Worm (Caenorhabditis elegans) whole organism, L3 larva: ENCODE results near the gene C18D11.3.

Experiments used
- ama-1 ChIP-seq: fragments of 150-350 bp; optimal IDR thresholded peaks from 2 replicates; lab custom pipeline; 2018
- ceh-28 ChIP-seq: fragments of 150-350 bp; optimal IDR thresholded peaks from 2 replicates; lab custom pipeline; 2014; ENCODE audit warnings: missing biosample characterization, missing genetic modification reagents, missing genetic modification characterization
- egl-27 ChIP-seq: sonication (generic microtip); optimal IDR thresholded peaks from 4 replicates; lab custom pipeline; 2017; ENCODE audit warnings: missing biosample characterization, missing genetic modification reagents, missing genetic modification characterization
- elt-3 ChIP-seq, 3 experiments: fragments of 150-350 bp in 1 of 3; sonication (generic microtip) in 2 of 3; optimal IDR thresholded peaks; 2 replicates in 2 of 3; 4 replicates in 1 of 3; lab custom pipeline; 2014 to 2017; ENCODE audit warnings: missing biosample characterization in 3 of 3, missing genetic modification characterization in 3 of 3
- fkh-10 ChIP-seq: sonication (generic microtip); optimal IDR thresholded peaks from 2 replicates; lab custom pipeline; 2017; ENCODE audit warnings: missing biosample characterization, missing genetic modification reagents, missing genetic modification characterization
- lin-39 ChIP-seq: fragments of 150-350 bp; optimal IDR thresholded peaks from 2 replicates; lab custom pipeline; 2018; ENCODE audit warnings: missing biosample characterization, missing genetic modification reagents, missing genetic modification characterization
- nfya-1 ChIP-seq: sonication (generic microtip); optimal IDR thresholded peaks from 2 replicates; lab custom pipeline; 2017; ENCODE audit warnings: missing genetic modification characterization, mild to moderate bottlenecking, missing compliant biosample characterization, antibody characterized with exemption, moderate library complexity; ENCODE audit not compliant: insufficient read depth
- nhr-28 ChIP-seq: fragments of 150-350 bp; optimal IDR thresholded peaks from 2 replicates; lab custom pipeline; 2014; ENCODE audit warnings: missing biosample characterization, missing genetic modification characterization
- snpc-4 ChIP-seq: fragments of 150-350 bp; optimal IDR thresholded peaks from 2 replicates; lab custom pipeline; 2014; ENCODE audit warnings: missing biosample characterization, missing genetic modification characterization
- unc-62 ChIP-seq: fragments of 150-350 bp; sonication (generic microtip); optimal IDR thresholded peaks from 4 replicates; lab custom pipeline; 2014; ENCODE audit warnings: missing biosample characterization, missing genetic modification reagents, missing genetic modification characterization

ce11 chrIII:11806695-11807094, 16.6 kb upstream of the C18D11.3 start, which contains the start of gene C18D11.7:
- TF ChIP-seq elt-3 (tag; optimal IDR thresholded peaks at IDR 0.05; lab: Kevin White, UChicago), result no peak
- no peak for TF ChIP-seq nhr-28
- no peak for TF ChIP-seq nfya-1 (tag; lab: Kevin White, UChicago)
- TF ChIP-seq ceh-28 (tag; lab: Kevin White, UChicago), result no peak
- TF ChIP-seq fkh-10 (GFP tag; lab: Kevin White, UChicago), result no peak
- no peak for TF ChIP-seq snpc-4 (tag; lab: Kevin White, UChicago)
- TF ChIP-seq unc-62 (GFP tag; lab: Kevin White, UChicago), result no peak
- no peak for TF ChIP-seq egl-27 (tag; lab: Kevin White, UChicago)
- TF ChIP-seq lin-39 (tag; lab: Kevin White, UChicago), result no peak
- no peak for TF ChIP-seq ama-1 (lab: Kevin White, UChicago)
